Worm (Caenorhabditis elegans) whole organism, L4/young adult: ENCODE results near the gene D1005.2.

Source experiments
- W03F9.2 ChIP-seq: fragments of 150-350 bp; optimal IDR thresholded peaks from 2 replicates; lab custom pipeline; 2014; ENCODE audit warnings: missing biosample characterization, missing genetic modification characterization
- dao-5 ChIP-seq: sonication (generic microtip); optimal IDR thresholded peaks from 2 replicates; lab custom pipeline; 2016; ENCODE audit warnings: missing genotype, missing genetic modification characterization, moderate library complexity, missing compliant biosample characterization

- TF ChIP-seq W03F9.2 (tag; lab: Kevin White, UChicago) (no peak), dao-5 (tag; lab: Kevin White, UChicago) (no peak)
These were observed 46.0 kb upstream of the D1005.2 start, which contains the start of gene srh-19 for ce11 chrX:1412844-1413243.
